Fruit fly (Drosophila melanogaster): Measurements from ENCODE around the gene Whamy.

DNA sequence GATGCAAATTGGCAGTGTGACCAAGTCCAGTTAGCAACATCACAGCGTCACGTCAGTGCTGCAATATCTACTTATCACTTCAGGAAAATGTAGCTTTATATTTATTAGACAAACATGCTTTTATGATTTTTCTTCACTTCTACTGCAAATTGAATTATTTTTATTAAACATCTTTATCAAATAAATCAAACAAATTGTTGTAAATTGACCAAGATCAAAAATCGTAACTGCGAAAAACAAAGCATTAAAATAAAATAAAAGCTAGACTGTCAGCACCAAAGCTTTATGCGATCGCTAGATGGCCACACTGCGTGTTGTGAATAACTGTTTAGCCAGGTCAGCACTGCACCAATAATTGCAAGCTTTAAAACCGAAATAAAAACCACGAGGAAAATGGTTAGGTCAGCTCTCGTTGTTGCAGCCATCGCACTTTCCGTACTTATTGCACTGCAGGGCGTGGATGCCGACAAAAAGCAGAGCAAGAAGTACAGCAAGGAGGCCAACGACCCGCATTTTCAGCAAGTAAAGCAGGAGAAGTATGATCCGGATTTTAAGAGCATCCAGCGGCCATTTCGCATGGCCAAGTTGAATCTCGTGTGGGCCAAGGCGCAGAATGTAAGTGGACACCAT lies 17.1 kb upstream of the Whamy start, which contains the start of the genes CG12945 and CG8507:
- peak; percentile 68 for TF ChIP-seq Hr39 (GFP tag; optimal IDR thresholded peaks at IDR 0.05)
- TF ChIP-seq CG16779 (tag; optimal IDR thresholded peaks at IDR 0.05): no peak
